Worm (Caenorhabditis elegans) whole organism, L3 larva: ENCODE data around the gene C28H8.8.

Source experiments
- R02D3.7 ChIP-seq: fragments of 150-350 bp; optimal IDR thresholded peaks from 2 replicates; lab custom pipeline; 2014; ENCODE audit warnings: missing biosample characterization, missing genetic modification characterization
- aly-2 ChIP-seq: fragments of 150-350 bp; optimal IDR thresholded peaks from 2 replicates; lab custom pipeline; 2014; ENCODE audit warnings: missing biosample characterization, missing genetic modification characterization
- ama-1 ChIP-seq: fragments of 150-350 bp; optimal IDR thresholded peaks from 2 replicates; lab custom pipeline; 2018
- ceh-16 ChIP-seq: sonication (generic microtip); optimal IDR thresholded peaks from 2 replicates; lab custom pipeline; 2017; ENCODE audit warnings: missing biosample characterization, missing genetic modification characterization
- ceh-82 ChIP-seq: fragments of 150-350 bp; optimal IDR thresholded peaks from 2 replicates; lab custom pipeline; 2014; ENCODE audit warnings: missing biosample characterization, missing genetic modification characterization
- daf-12 ChIP-seq: fragments of 150-350 bp; optimal IDR thresholded peaks from 2 replicates; lab custom pipeline; 2014; ENCODE audit warnings: missing biosample characterization, missing genetic modification reagents, missing genetic modification characterization
- egl-27 ChIP-seq: sonication (generic microtip); optimal IDR thresholded peaks from 4 replicates; lab custom pipeline; 2017; ENCODE audit warnings: missing biosample characterization, missing genetic modification reagents, missing genetic modification characterization
- egl-5 ChIP-seq: fragments of 150-350 bp; optimal IDR thresholded peaks from 2 replicates; lab custom pipeline; 2017; ENCODE audit warnings: missing biosample characterization, missing genetic modification reagents, missing genetic modification characterization, inconsistent platforms
- elt-1 ChIP-seq: fragments of 150-350 bp; optimal IDR thresholded peaks from 2 replicates; lab custom pipeline; 2014; ENCODE audit warnings: missing biosample characterization, missing genetic modification characterization
- elt-2 ChIP-seq: sonication (generic microtip); optimal IDR thresholded peaks from 2 replicates; lab custom pipeline; 2016; ENCODE audit warnings: missing genetic modification reagents, mild to moderate bottlenecking, missing genetic modification characterization, missing compliant biosample characterization
- elt-3 ChIP-seq, 3 experiments: fragments of 150-350 bp in 1 of 3; sonication (generic microtip) in 2 of 3; optimal IDR thresholded peaks; 2 replicates in 2 of 3; 4 replicates in 1 of 3; lab custom pipeline; 2014 to 2017; ENCODE audit warnings: missing biosample characterization in 3 of 3, missing genetic modification characterization in 3 of 3
- fkh-2 ChIP-seq: fragments of 150-350 bp; optimal IDR thresholded peaks from 2 replicates; lab custom pipeline; 2014; ENCODE audit warnings: missing biosample characterization, missing genetic modification reagents, missing genetic modification characterization
- fos-1 ChIP-seq: fragments of 150-350 bp; optimal IDR thresholded peaks from 2 replicates; lab custom pipeline; 2014; ENCODE audit warnings: missing biosample characterization, missing genetic modification characterization
- hmg-11 ChIP-seq: sonication (generic microtip); optimal IDR thresholded peaks from 2 replicates; lab custom pipeline; 2016; ENCODE audit warnings: missing genetic modification characterization, missing compliant biosample characterization
- jun-1 ChIP-seq: fragments of 150-350 bp; optimal IDR thresholded peaks from 2 replicates; lab custom pipeline; 2014; ENCODE audit warnings: missing biosample characterization, missing genetic modification reagents, missing genetic modification characterization
- lin-15B ChIP-seq: fragments of 150-350 bp; optimal IDR thresholded peaks from 2 replicates; lab custom pipeline; 2014; ENCODE audit warnings: missing biosample characterization, missing genetic modification characterization
- lin-39 ChIP-seq: fragments of 150-350 bp; optimal IDR thresholded peaks from 2 replicates; lab custom pipeline; 2018; ENCODE audit warnings: missing biosample characterization, missing genetic modification reagents, missing genetic modification characterization
- lsy-12 ChIP-seq: sonication (generic microtip); optimal IDR thresholded peaks from 2 replicates; lab custom pipeline; 2016; ENCODE audit warnings: mild to moderate bottlenecking, missing genetic modification characterization, missing compliant biosample characterization
- mdl-1 ChIP-seq: fragments of 150-350 bp; optimal IDR thresholded peaks from 2 replicates; lab custom pipeline; 2014; ENCODE audit warnings: missing biosample characterization, missing genetic modification characterization
- nfya-1 ChIP-seq: sonication (generic microtip); optimal IDR thresholded peaks from 2 replicates; lab custom pipeline; 2017; ENCODE audit warnings: missing genetic modification characterization, mild to moderate bottlenecking, missing compliant biosample characterization, antibody characterized with exemption, moderate library complexity; ENCODE audit not compliant: insufficient read depth
- nhr-11 ChIP-seq: fragments of 150-350 bp; optimal IDR thresholded peaks from 2 replicates; lab custom pipeline; 2014; ENCODE audit warnings: missing biosample characterization, missing genetic modification characterization
- nhr-23 ChIP-seq: fragments of 150-350 bp; optimal IDR thresholded peaks from 2 replicates; lab custom pipeline; 2014; ENCODE audit warnings: missing biosample characterization, missing genetic modification reagents, missing genetic modification characterization
- nhr-237 ChIP-seq: fragments of 150-350 bp; optimal IDR thresholded peaks from 2 replicates; lab custom pipeline; 2014; ENCODE audit warnings: missing biosample characterization, missing genetic modification characterization
- nhr-25 ChIP-seq: sonication (generic microtip); optimal IDR thresholded peaks from 2 replicates; lab custom pipeline; 2017; ENCODE audit warnings: missing biosample characterization, missing genetic modification characterization
- nhr-43 ChIP-seq: sonication (generic microtip); optimal IDR thresholded peaks from 2 replicates; lab custom pipeline; 2016; ENCODE audit warnings: mild to moderate bottlenecking, missing genetic modification characterization, missing compliant biosample characterization; ENCODE audit not compliant: poor library complexity, severe bottlenecking
- nhr-67 ChIP-seq: fragments of 150-350 bp; optimal IDR thresholded peaks from 2 replicates; lab custom pipeline; 2014; ENCODE audit warnings: missing biosample characterization, missing genetic modification characterization
- nhr-76 ChIP-seq: fragments of 150-350 bp; sonication (generic microtip); optimal IDR thresholded peaks from 5 replicates; lab custom pipeline; 2014; ENCODE audit warnings: missing biosample characterization, missing genetic modification characterization
- pha-4 ChIP-seq: fragments of 150-350 bp; optimal IDR thresholded peaks from 2 replicates; lab custom pipeline; 2014; ENCODE audit warnings: missing biosample characterization, missing genetic modification reagents, missing genetic modification characterization
- pqm-1 ChIP-seq: fragments of 150-350 bp; optimal IDR thresholded peaks from 2 replicates; lab custom pipeline; 2017; ENCODE audit warnings: missing biosample characterization, missing genetic modification characterization, inconsistent platforms
- sea-2 ChIP-seq: fragments of 150-350 bp; sonication (generic microtip); optimal IDR thresholded peaks from 4 replicates; lab custom pipeline; 2014; ENCODE audit warnings: missing biosample characterization, missing genetic modification reagents, missing genetic modification characterization
- skn-1 ChIP-seq: fragments of 150-350 bp; optimal IDR thresholded peaks from 2 replicates; lab custom pipeline; 2014; ENCODE audit warnings: missing biosample characterization, missing genetic modification characterization
- snpc-4 ChIP-seq: fragments of 150-350 bp; optimal IDR thresholded peaks from 2 replicates; lab custom pipeline; 2014; ENCODE audit warnings: missing biosample characterization, missing genetic modification characterization
- unc-39 ChIP-seq: sonication (generic microtip); optimal IDR thresholded peaks from 4 replicates; lab custom pipeline; 2017; ENCODE audit warnings: missing biosample characterization, missing genetic modification characterization
- ztf-11 ChIP-seq: fragments of 150-350 bp; optimal IDR thresholded peaks from 2 replicates; lab custom pipeline; 2014; ENCODE audit warnings: missing biosample characterization, missing genetic modification characterization
- ztf-4 ChIP-seq: fragments of 150-350 bp; optimal IDR thresholded peaks from 2 replicates; lab custom pipeline; 2014; ENCODE audit warnings: missing biosample characterization, missing genetic modification characterization

The C28H8.8 gene

DNA sequence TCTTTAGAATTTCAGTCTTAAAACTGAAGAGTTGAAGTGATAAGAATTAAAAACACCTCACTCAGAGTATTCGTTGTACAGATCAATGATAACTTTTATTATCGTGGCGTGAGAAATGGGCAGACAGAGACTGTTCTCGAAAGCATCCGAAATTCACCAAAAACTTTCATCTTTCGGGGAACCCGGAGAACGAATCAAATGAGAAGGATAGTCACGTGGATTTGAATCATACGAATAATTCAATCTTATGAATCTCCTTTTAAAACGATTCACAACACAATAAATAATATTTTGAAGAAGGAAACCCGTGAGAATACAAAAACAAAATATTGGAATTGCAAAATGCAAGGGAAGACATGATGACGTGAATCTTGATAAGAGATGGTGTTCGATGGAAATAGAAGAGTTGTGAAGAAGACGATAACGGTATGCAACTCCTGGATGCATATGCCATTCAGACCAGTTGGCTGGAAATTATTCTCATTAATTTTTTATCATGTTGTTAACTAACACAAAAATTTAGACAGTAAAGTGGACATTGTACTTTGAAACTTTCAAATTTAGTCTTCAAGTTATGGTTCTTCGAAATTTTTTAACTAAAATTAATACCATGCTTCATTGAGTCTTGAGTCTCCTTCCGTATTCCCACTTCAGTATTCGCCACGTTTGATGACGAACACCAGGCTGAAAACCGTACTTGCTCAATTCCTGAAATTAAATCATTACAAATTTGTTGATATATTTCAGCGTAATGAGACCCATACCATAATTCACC lies 11.5 kb downstream of the C28H8.8 start:
- TF ChIP-seq skn-1 (tag; lab: Kevin White, UChicago) (no peak), nhr-23 (tag; lab: Kevin White, UChicago) (peak; percentile 10), elt-2 (tag; lab: Kevin White, UChicago) (peak; percentile 51)

- TF ChIP-seq nhr-11 (tag; lab: Kevin White, UChicago) (no peak), lsy-12 (tag; lab: Kevin White, UChicago) (peak; percentile 27), pqm-1 (tag; lab: Kevin White, UChicago) (no peak), ztf-11 (no peak), fkh-2 (tag; lab: Kevin White, UChicago) (no peak), elt-3 (tag; optimal IDR thresholded peaks at IDR 0.05; lab: Kevin White, UChicago) (peak in 1 of 3 experiments; percentile 7), lin-15B (tag; lab: Kevin White, UChicago) (peak; percentile 42), ceh-16 (no peak), nhr-67 (tag; lab: Kevin White, UChicago) (no peak), elt-1 (tag; lab: Kevin White, UChicago) (no peak), elt-2 (tag; lab: Kevin White, UChicago) (peak; percentile 3), egl-27 (tag; lab: Kevin White, UChicago) (no peak), nhr-25 (tag; lab: Kevin White, UChicago) (peak; percentile 58), pha-4 (tag; lab: Kevin White, UChicago) (peak; percentile 64), jun-1 (tag; lab: Kevin White, UChicago) (no peak), egl-5 (tag; lab: Kevin White, UChicago) (no peak), daf-12 (tag; lab: Kevin White, UChicago) (no peak), fos-1 (tag; lab: Kevin White, UChicago) (no peak), sea-2 (GFP tag; lab: Kevin White, UChicago) (no peak), aly-2 (tag; lab: Kevin White, UChicago) (no peak), ama-1 (lab: Kevin White, UChicago) (peak; percentile 93), hmg-11 (tag; lab: Kevin White, UChicago) (no peak), ztf-4 (tag; lab: Kevin White, UChicago) (no peak), nhr-237 (tag; lab: Kevin White, UChicago) (no peak), nhr-23 (tag; lab: Kevin White, UChicago) (peak; percentile 43), nhr-76 (no peak)
Observed at ce11 chrIII:5876140-5876675, 12.4 kb downstream of the C28H8.8 start, which contains the start of gene aldo-2. Gene aldo-2 (minus strand): TSS chrIII:5876625.

DNA sequence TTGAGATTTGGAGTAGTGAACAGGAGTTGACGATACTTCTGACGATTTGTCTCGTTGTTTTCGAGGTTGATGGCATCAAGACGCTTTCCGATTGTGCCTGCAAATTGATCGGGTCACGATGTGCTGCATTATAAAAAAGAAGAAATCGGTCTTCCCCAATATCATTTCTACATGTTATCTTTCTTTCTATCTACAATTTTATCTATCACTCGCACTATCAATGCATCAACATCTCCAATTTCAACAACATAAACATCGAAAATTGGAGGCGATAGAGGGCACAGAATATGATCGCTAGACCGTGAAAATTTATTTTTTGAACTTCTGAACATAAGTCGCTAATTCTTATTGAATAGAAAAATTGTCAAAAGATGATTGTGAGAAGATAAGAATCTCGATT lies 12.9 kb downstream of the C28H8.8 start:
- TF ChIP-seq elt-2 (tag; lab: Kevin White, UChicago) (peak; percentile 48), elt-1 (tag; lab: Kevin White, UChicago) (peak; percentile 64), ztf-11 (no peak)

DNA sequence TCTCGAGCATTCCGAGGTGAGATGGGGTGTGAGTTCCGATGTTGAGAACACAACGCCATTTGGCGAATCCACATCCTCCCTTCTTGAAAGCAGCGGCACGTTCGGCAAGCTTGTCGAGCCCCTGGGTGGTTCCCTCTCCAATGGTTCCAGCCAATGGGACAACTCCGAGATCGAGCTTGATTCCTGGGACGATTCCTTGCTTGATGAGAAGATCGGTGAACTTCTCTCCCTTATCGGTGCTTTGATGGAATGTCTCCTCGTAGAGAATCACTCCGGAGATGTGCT lies 13.2 kb downstream of the C28H8.8 start:
- no peak for TF ChIP-seq lin-39
- TF ChIP-seq egl-5 (tag; lab: Kevin White, UChicago) = no peak
- TF ChIP-seq nfya-1 = no peak
- no peak for TF ChIP-seq nhr-76

DNA sequence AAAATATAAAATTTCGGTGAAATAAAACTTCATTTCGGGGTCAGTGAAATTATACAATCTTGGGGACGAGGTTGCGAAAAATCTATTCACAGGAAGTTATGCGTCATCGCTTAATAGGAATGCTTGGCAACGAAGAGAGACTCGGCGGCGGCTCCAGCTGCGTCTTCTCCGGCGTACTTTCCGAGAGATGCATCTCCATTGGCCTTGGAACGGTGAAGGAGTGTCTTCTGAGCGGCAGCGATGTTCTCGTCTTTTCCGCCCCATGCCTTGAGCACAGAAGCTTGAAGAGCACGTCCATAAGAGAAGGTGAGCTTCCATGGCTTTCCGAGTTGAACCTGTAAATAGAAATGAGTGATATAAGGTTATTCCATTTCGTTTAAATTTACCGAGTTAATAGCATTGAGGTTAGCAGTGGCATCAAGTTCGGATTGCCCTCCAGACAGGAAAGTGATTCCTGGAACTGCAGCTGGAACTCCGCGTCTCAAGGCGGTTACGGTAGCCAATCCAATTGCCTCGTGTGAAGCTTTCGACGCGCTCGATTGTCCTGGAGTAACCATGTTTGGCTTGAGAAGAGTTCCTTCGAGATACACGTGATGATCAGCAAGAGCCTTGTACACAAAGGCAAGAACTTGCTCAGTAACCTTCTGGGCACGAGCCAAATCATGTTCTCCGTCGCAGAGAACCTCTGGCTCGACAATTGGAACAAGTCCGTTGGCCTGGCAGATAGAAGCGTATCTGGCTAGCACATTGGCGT lies 13.7 kb downstream of the C28H8.8 start:
- TF ChIP-seq nhr-43 (tag; lab: Kevin White, UChicago) (peak; percentile 52), fos-1 (tag; lab: Kevin White, UChicago) (no peak), unc-39 (no peak), mdl-1 (tag; lab: Kevin White, UChicago) (no peak), elt-1 (tag; lab: Kevin White, UChicago) (no peak), snpc-4 (tag; lab: Kevin White, UChicago) (no peak), lin-39 (no peak), R02D3.7 (tag; lab: Kevin White, UChicago) (no peak), ama-1 (lab: Kevin White, UChicago) (peak; percentile 48), ceh-82 (tag; lab: Kevin White, UChicago) (no peak), fkh-2 (tag; lab: Kevin White, UChicago) (no peak), lin-15B (tag; lab: Kevin White, UChicago) (no peak), nhr-76 (no peak), nhr-11 (tag; lab: Kevin White, UChicago) (no peak), ztf-11 (no peak)
